Worm (Caenorhabditis elegans): Measurements from ENCODE around the gene madf-1.

Gene madf-1

ce11 chrIV:831796-832486 is at the start of gene madf-1, which contains the start of gene Y55F3BR.10:
TSS of gene madf-1 (minus strand) at chrIV:831896.
TSS of gene Y55F3BR.10 (plus strand) at chrIV:832436.
- TF ChIP-seq cog-1 (tag; optimal IDR thresholded peaks at IDR 0.05): no peak
- TF ChIP-seq flt-1 (GFP tag; IDR thresholded peaks at IDR 0.05): no peak
- no peak for TF ChIP-seq klf-2 (GFP tag; conservative IDR thresholded peaks at IDR 0.05)
- TF ChIP-seq ztf-29 (GFP tag; IDR thresholded peaks at IDR 0.05): no peak
- no peak for TF ChIP-seq T22C8.4 (GFP tag; IDR thresholded peaks at IDR 0.05)
- TF ChIP-seq tab-1 (GFP tag; IDR thresholded peaks at IDR 0.05): no peak
- TF ChIP-seq ref-1 (GFP tag; conservative IDR thresholded peaks at IDR 0.05): no peak
- no peak for TF ChIP-seq ztf-23 (GFP tag; IDR thresholded peaks at IDR 0.05)
- no peak for TF ChIP-seq med-1 (GFP tag; optimal IDR thresholded peaks at IDR 0.05; ENCODE audit: insufficient read depth)

ce11 chrIV:878634-879033 is 46.9 kb upstream of the madf-1 start:
- TF ChIP-seq cog-1 (tag; optimal IDR thresholded peaks at IDR 0.05) (no peak), ztf-29 (GFP tag; IDR thresholded peaks at IDR 0.05) (no peak), klf-2 (GFP tag; conservative IDR thresholded peaks at IDR 0.05) (no peak), med-1 (GFP tag; optimal IDR thresholded peaks at IDR 0.05; ENCODE audit: insufficient read depth) (no peak), ztf-23 (GFP tag; IDR thresholded peaks at IDR 0.05) (no peak), tab-1 (GFP tag; IDR thresholded peaks at IDR 0.05) (no peak), flt-1 (GFP tag; IDR thresholded peaks at IDR 0.05) (no peak), ref-1 (GFP tag; conservative IDR thresholded peaks at IDR 0.05) (no peak), T22C8.4 (GFP tag; IDR thresholded peaks at IDR 0.05) (no peak)

ce11 chrIV:874677-875076 is 43.0 kb upstream of the madf-1 start, which contains the start of gene Y55F3BR.1:
TSS of gene Y55F3BR.1 (plus strand) at chrIV:874791.
- no peak for TF ChIP-seq tab-1 (GFP tag; IDR thresholded peaks at IDR 0.05)
- TF ChIP-seq T22C8.4 (GFP tag; IDR thresholded peaks at IDR 0.05): no peak
- no peak for TF ChIP-seq flt-1 (GFP tag; IDR thresholded peaks at IDR 0.05)
- no peak for TF ChIP-seq ref-1 (GFP tag; conservative IDR thresholded peaks at IDR 0.05)
- TF ChIP-seq klf-2 (GFP tag; conservative IDR thresholded peaks at IDR 0.05): no peak
- TF ChIP-seq cog-1 (tag; optimal IDR thresholded peaks at IDR 0.05): no peak
- no peak for TF ChIP-seq ztf-29 (GFP tag; IDR thresholded peaks at IDR 0.05)
- TF ChIP-seq med-1 (GFP tag; optimal IDR thresholded peaks at IDR 0.05; ENCODE audit: insufficient read depth): no peak
- TF ChIP-seq ztf-23 (GFP tag; IDR thresholded peaks at IDR 0.05): no peak

- TF ChIP-seq ztf-29 (GFP tag; IDR thresholded peaks at IDR 0.05) (no peak), cog-1 (tag; optimal IDR thresholded peaks at IDR 0.05) (no peak), med-1 (GFP tag; optimal IDR thresholded peaks at IDR 0.05; ENCODE audit: insufficient read depth) (no peak), tab-1 (GFP tag; IDR thresholded peaks at IDR 0.05) (no peak), ztf-23 (GFP tag; IDR thresholded peaks at IDR 0.05) (no peak), klf-2 (GFP tag; conservative IDR thresholded peaks at IDR 0.05) (no peak), ref-1 (GFP tag; conservative IDR thresholded peaks at IDR 0.05) (no peak), T22C8.4 (GFP tag; IDR thresholded peaks at IDR 0.05) (no peak), flt-1 (GFP tag; IDR thresholded peaks at IDR 0.05) (no peak)
Measured at ce11 chrIV:873174-873788, 41.6 kb upstream of the madf-1 start.

ce11 chrIV:868723-869122 is 37.0 kb upstream of the madf-1 start:
- TF ChIP-seq klf-2 (GFP tag; conservative IDR thresholded peaks at IDR 0.05) (no peak), cog-1 (tag; optimal IDR thresholded peaks at IDR 0.05) (no peak)

- TF ChIP-seq ref-1 (GFP tag; conservative IDR thresholded peaks at IDR 0.05) (no peak), cog-1 (tag; optimal IDR thresholded peaks at IDR 0.05) (no peak), med-1 (GFP tag; optimal IDR thresholded peaks at IDR 0.05; ENCODE audit: insufficient read depth) (no peak), klf-2 (GFP tag; conservative IDR thresholded peaks at IDR 0.05) (no peak), ztf-23 (GFP tag; IDR thresholded peaks at IDR 0.05) (no peak), T22C8.4 (GFP tag; IDR thresholded peaks at IDR 0.05) (no peak)
Measured at ce11 chrIV:866828-867270, 35.2 kb upstream of the madf-1 start.

- no peak for TF ChIP-seq tab-1 (GFP tag; IDR thresholded peaks at IDR 0.05)
- no peak for TF ChIP-seq flt-1 (GFP tag; IDR thresholded peaks at IDR 0.05)
- no peak for TF ChIP-seq ref-1 (GFP tag; conservative IDR thresholded peaks at IDR 0.05)
- TF ChIP-seq klf-2 (GFP tag; conservative IDR thresholded peaks at IDR 0.05): no peak
- TF ChIP-seq T22C8.4 (GFP tag; IDR thresholded peaks at IDR 0.05): no peak
- TF ChIP-seq ztf-23 (GFP tag; IDR thresholded peaks at IDR 0.05): no peak
- no peak for TF ChIP-seq med-1 (GFP tag; optimal IDR thresholded peaks at IDR 0.05; ENCODE audit: insufficient read depth)
- no peak for TF ChIP-seq ztf-29 (GFP tag; IDR thresholded peaks at IDR 0.05)
- TF ChIP-seq cog-1 (tag; optimal IDR thresholded peaks at IDR 0.05): no peak
Measured at ce11 chrIV:860810-861209, 29.1 kb upstream of the madf-1 start.

- TF ChIP-seq T22C8.4 (GFP tag; IDR thresholded peaks at IDR 0.05) (no peak), ztf-29 (GFP tag; IDR thresholded peaks at IDR 0.05) (no peak), ref-1 (GFP tag; conservative IDR thresholded peaks at IDR 0.05) (no peak), med-1 (GFP tag; optimal IDR thresholded peaks at IDR 0.05; ENCODE audit: insufficient read depth) (no peak), tab-1 (GFP tag; IDR thresholded peaks at IDR 0.05) (no peak), ztf-23 (GFP tag; IDR thresholded peaks at IDR 0.05) (no peak), cog-1 (tag; optimal IDR thresholded peaks at IDR 0.05) (no peak), klf-2 (GFP tag; conservative IDR thresholded peaks at IDR 0.05) (no peak), flt-1 (GFP tag; IDR thresholded peaks at IDR 0.05) (no peak)
Measured at ce11 chrIV:858630-859029, 26.9 kb upstream of the madf-1 start, which contains the start of gene Y55F3BR.2. TSS of gene Y55F3BR.2 (plus strand) at chrIV:858930.

ce11 chrIV:856038-856437 is 24.3 kb upstream of the madf-1 start:
- TF ChIP-seq ref-1 (GFP tag; conservative IDR thresholded peaks at IDR 0.05) (no peak), cog-1 (tag; optimal IDR thresholded peaks at IDR 0.05) (no peak)

- TF ChIP-seq ztf-29 (GFP tag; IDR thresholded peaks at IDR 0.05) (no peak), ztf-23 (GFP tag; IDR thresholded peaks at IDR 0.05) (no peak), med-1 (GFP tag; optimal IDR thresholded peaks at IDR 0.05; ENCODE audit: insufficient read depth) (no peak), T22C8.4 (GFP tag; IDR thresholded peaks at IDR 0.05) (no peak)
Measured at ce11 chrIV:855483-855882, 23.8 kb upstream of the madf-1 start.
